Worm (Caenorhabditis elegans) whole organism, midembryonic: Measurements from ENCODE around the gene R05F9.11.

Experiments
- ref-1 ChIP-seq: fragments of 200-800 bp; sonication (Bioruptor generic); conservative IDR thresholded peaks from 2 replicates; pipeline ENCODE4 v1.3.6; 2022; ENCODE audit warnings: missing genetic modification reagents, missing genetic modification characterization, missing compliant biosample characterization
- tab-1 ChIP-seq: fragments of 200-800 bp; sonication (Bioruptor generic); IDR thresholded peaks from 2 replicates; pipeline ENCODE4 v1.3.6; 2022; ENCODE audit warnings: missing genetic modification characterization, missing compliant biosample characterization
- ztf-23 ChIP-seq: fragments of 200-800 bp; sonication (Bioruptor generic); IDR thresholded peaks from 2 replicates; pipeline ENCODE4 v1.3.6; 2022; ENCODE audit warnings: missing genetic modification reagents, missing genetic modification characterization, missing compliant biosample characterization

ce11 chrII:4920608-4921007 is 6.6 kb upstream of the R05F9.11 start:
- TF ChIP-seq tab-1 (no peak), ref-1 (GFP tag; lab: Robert Waterston, UW) (no peak), ztf-23 (no peak)
